Worm (Caenorhabditis elegans): ENCODE measurements around the gene egl-43.
A peak's percentile ranks its signal among the peaks of the same experiment; 100 is the strongest.

The egl-43 gene

ce11 chrII:9984866-9985336 lies 29.9 kb downstream of the egl-43 start (continued):
- TF ChIP-seq vab-15 (tag; optimal IDR thresholded peaks at IDR 0.05) (no peak), C16A3.4 (tag; optimal IDR thresholded peaks at IDR 0.05) (peak; percentile 45), F16B12.6 (tag; optimal IDR thresholded peaks at IDR 0.05) (no peak), tbx-2 (tag; optimal IDR thresholded peaks at IDR 0.05) (peak; percentile 80), ces-1 (GFP tag; optimal IDR thresholded peaks at IDR 0.05) (no peak), elt-3 (tag; optimal IDR thresholded peaks at IDR 0.05) (no peak), lin-14 (GFP tag; optimal IDR thresholded peaks at IDR 0.05) (peak; percentile 97), elt-2 (tag; optimal IDR thresholded peaks at IDR 0.05) (no peak), ama-1 (optimal IDR thresholded peaks at IDR 0.05) (no peak), mef-2 (tag; optimal IDR thresholded peaks at IDR 0.05) (no peak), C34B4.2 (tag; optimal IDR thresholded peaks at IDR 0.05) (no peak), rnt-1 (tag; optimal IDR thresholded peaks at IDR 0.05) (peak; percentile 68), sptf-1 (tag; optimal IDR thresholded peaks at IDR 0.05) (no peak), grh-1 (GFP tag; IDR thresholded peaks at IDR 0.05) (peak; percentile 38; the same call in 1 of the 2 replicates), xbp-1 (tag; optimal IDR thresholded peaks at IDR 0.05) (peak; percentile 60)

DNA sequence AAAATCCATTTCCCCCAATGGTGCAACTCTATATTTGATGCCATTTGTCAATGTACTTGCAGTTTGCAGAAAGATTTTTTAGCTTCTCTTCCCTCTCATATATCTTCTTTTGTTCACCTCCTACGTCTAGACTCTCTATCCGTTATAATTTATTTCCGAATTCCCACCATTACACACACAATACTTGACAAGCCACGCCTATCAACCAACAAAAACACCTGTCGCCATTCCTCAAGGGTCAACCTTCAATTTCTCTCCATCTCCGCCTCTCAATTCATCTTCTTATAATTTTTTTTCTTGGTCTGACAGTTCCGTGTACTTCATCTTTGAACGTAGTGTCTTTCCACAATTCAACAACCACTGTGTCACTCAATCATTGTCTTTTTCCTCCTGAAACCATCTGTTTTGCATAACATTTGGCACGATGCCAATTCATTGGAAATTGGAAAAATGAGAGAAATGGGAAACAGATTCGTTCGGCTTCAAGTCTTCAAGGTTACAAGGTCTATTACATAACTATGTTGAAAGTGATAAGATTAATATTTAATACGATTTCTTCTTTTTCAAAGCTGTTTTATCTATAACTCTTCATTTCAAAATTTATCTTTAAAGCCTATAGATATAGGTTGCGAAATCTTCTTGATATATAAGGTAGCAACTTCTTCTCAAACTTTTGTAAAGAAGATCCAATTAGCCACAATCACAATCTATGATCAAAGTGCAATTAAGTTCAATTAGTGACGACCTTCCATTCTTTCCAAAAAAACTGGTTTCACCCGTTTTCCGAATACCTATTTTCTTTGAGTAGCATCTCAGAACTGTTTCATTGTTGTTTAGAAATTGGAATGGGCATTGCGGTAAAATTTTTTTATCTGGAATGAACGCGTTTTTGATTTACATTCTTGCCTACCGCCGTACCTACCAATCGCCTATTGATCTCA lies 31.9 kb downstream of the egl-43 start:
- TF ChIP-seq ceh-90 (tag; optimal IDR thresholded peaks at IDR 0.05) (no peak), snu-23 (GFP tag; optimal IDR thresholded peaks at IDR 0.05) (no peak), mep-1 (tag; optimal IDR thresholded peaks at IDR 0.05) (no peak), elt-2 (tag; optimal IDR thresholded peaks at IDR 0.05) (no peak), dpl-1 (GFP tag; optimal IDR thresholded peaks at IDR 0.05) (no peak), ceh-88 (GFP tag; IDR thresholded peaks at IDR 0.05) (no peak), sptf-1 (tag; optimal IDR thresholded peaks at IDR 0.05) (no peak), nhr-19 (GFP tag; conservative IDR thresholded peaks at IDR 0.05) (peak; percentile 27; the same call in 1 of the 2 replicates), fkh-8 (tag; optimal IDR thresholded peaks at IDR 0.05) (no peak), unc-130 (tag; optimal IDR thresholded peaks at IDR 0.05) (no peak), hpl-2 (GFP tag; optimal IDR thresholded peaks at IDR 0.05) (no peak), nhr-20 (tag; optimal IDR thresholded peaks at IDR 0.05) (no peak), fkh-4 (tag; optimal IDR thresholded peaks at IDR 0.05; ENCODE audit: borderline replicate concordance) (peak; percentile 96), unc-30 (tag; optimal IDR thresholded peaks at IDR 0.05) (no peak), ama-1 (optimal IDR thresholded peaks at IDR 0.05) (no peak), ztf-4 (tag; optimal IDR thresholded peaks at IDR 0.05) (no peak), nhr-84 (tag; optimal IDR thresholded peaks at IDR 0.05) (no peak), C34B4.2 (tag; optimal IDR thresholded peaks at IDR 0.05) (no peak), tlp-1 (tag; optimal IDR thresholded peaks at IDR 0.05) (no peak), dsc-1 (tag; optimal IDR thresholded peaks at IDR 0.05) (peak; percentile 99), irx-1 (tag; optimal IDR thresholded peaks at IDR 0.05) (no peak), efl-1 (optimal IDR thresholded peaks at IDR 0.05) (no peak), efl-1 (GFP tag; optimal IDR thresholded peaks at IDR 0.05 in 1 of 2) (no peak), blmp-1 (tag; optimal IDR thresholded peaks at IDR 0.05) (peak; percentile 2), alr-1 (tag; optimal IDR thresholded peaks at IDR 0.05; ENCODE audit: borderline replicate concordance) (no peak), ceh-8 (GFP tag; optimal IDR thresholded peaks at IDR 0.05) (no peak), rnt-1 (tag; optimal IDR thresholded peaks at IDR 0.05) (peak; percentile 34), ceh-63 (GFP tag; optimal IDR thresholded peaks at IDR 0.05) (no peak), pax-3 (tag; optimal IDR thresholded peaks at IDR 0.05) (no peak), fos-1 (tag; optimal IDR thresholded peaks at IDR 0.05) (no peak), C04F5.9 (tag; optimal IDR thresholded peaks at IDR 0.05) (no peak), C16A3.4 (tag; optimal IDR thresholded peaks at IDR 0.05) (no peak), lin-15B (tag; optimal IDR thresholded peaks at IDR 0.05) (no peak), efl-3 (GFP tag; optimal IDR thresholded peaks at IDR 0.05) (no peak), nhr-90 (tag; optimal IDR thresholded peaks at IDR 0.05; ENCODE audit: poor library complexity) (no peak), elt-3 (tag; optimal IDR thresholded peaks at IDR 0.05) (peak in 2 of 6 experiments; percentile 22 to 41), tbx-2 (tag; optimal IDR thresholded peaks at IDR 0.05) (peak; percentile 11), Y116A8C.19 (tag; optimal IDR thresholded peaks at IDR 0.05; ENCODE audit: borderline replicate concordance) (no peak), mef-2 (tag; optimal IDR thresholded peaks at IDR 0.05) (no peak), nhr-71 (tag; optimal IDR thresholded peaks at IDR 0.05) (peak; percentile 18), F16B12.6 (tag; optimal IDR thresholded peaks at IDR 0.05) (no peak), fkh-10 (GFP tag; optimal IDR thresholded peaks at IDR 0.05) (no peak), sup-37 (GFP tag; optimal IDR thresholded peaks at IDR 0.05) (no peak)
